Worm (Caenorhabditis elegans) whole organism, L1 larva: Measurements from ENCODE around the gene T26E4.3.

Source experiments
- C04F5.9 ChIP-seq: sonication (generic microtip); optimal IDR thresholded peaks from 2 replicates; lab custom pipeline; 2016; ENCODE audit warnings: missing genetic modification characterization, missing compliant biosample characterization
- C16A3.4 ChIP-seq: fragments of 150-350 bp; optimal IDR thresholded peaks from 2 replicates; lab custom pipeline; 2014; ENCODE audit warnings: missing biosample characterization, missing genetic modification characterization
- F16B12.6 ChIP-seq: fragments of 150-350 bp; optimal IDR thresholded peaks from 2 replicates; lab custom pipeline; 2014; ENCODE audit warnings: missing biosample characterization, missing genetic modification characterization
- aha-1 ChIP-seq: fragments of 150-350 bp; optimal IDR thresholded peaks from 2 replicates; lab custom pipeline; 2014; ENCODE audit warnings: missing biosample characterization, missing genetic modification characterization
- blmp-1 ChIP-seq: fragments of 150-350 bp; optimal IDR thresholded peaks from 2 replicates; lab custom pipeline; 2014; ENCODE audit warnings: missing biosample characterization, missing genetic modification characterization
- ceh-8 ChIP-seq: fragments of 200-800 bp; sonication (Bioruptor generic); optimal IDR thresholded peaks from 2 replicates; lab custom pipeline; 2018; ENCODE audit warnings: mild to moderate bottlenecking, missing genetic modification characterization, moderate library complexity, missing compliant biosample characterization
- ceh-82 ChIP-seq, 3 experiments: fragments of 150-350 bp in 1 of 3; sonication (generic microtip) in 2 of 3; optimal IDR thresholded peaks; 2 replicates each; lab custom pipeline; 2014 to 2017; ENCODE audit warnings: missing biosample characterization in 3 of 3, missing genetic modification characterization in 3 of 3
- ceh-90 ChIP-seq: sonication (generic microtip); optimal IDR thresholded peaks from 2 replicates; lab custom pipeline; 2016; ENCODE audit warnings: missing genetic modification characterization, missing compliant biosample characterization
- ces-1 ChIP-seq: fragments of 150-350 bp; optimal IDR thresholded peaks from 2 replicates; lab custom pipeline; 2014; ENCODE audit warnings: missing biosample characterization, missing genetic modification reagents, missing genetic modification characterization
- dsc-1 ChIP-seq: sonication (generic microtip); optimal IDR thresholded peaks from 2 replicates; lab custom pipeline; 2016; ENCODE audit warnings: mild to moderate bottlenecking, missing genetic modification characterization, missing compliant biosample characterization
- efl-1 ChIP-seq, 4 experiments: fragments of 150-350 bp; optimal IDR thresholded peaks in 3 of 4; peaks in 1 of 4; 1 replicate in 1 of 4; 2 replicates in 3 of 4; lab custom pipeline; 2014; ENCODE audit warnings: missing biosample characterization in 2 of 4, missing genetic modification characterization in 2 of 4, missing genetic modification reagents in 2 of 4
- efl-3 ChIP-seq: fragments of 200-800 bp; sonication (Bioruptor generic); optimal IDR thresholded peaks from 2 replicates; lab custom pipeline; 2018; ENCODE audit warnings: mild to moderate bottlenecking, missing genetic modification characterization, missing compliant biosample characterization
- egl-27 ChIP-seq, 2 experiments: fragments of 150-350 bp in 1 of 2; sonication (generic microtip); optimal IDR thresholded peaks; 3 replicates each; lab custom pipeline; 2017 to 2018; ENCODE audit warnings: missing biosample characterization in 2 of 2, missing genetic modification characterization in 2 of 2, missing genetic modification reagents in 2 of 2
- elt-2 ChIP-seq: sonication (generic microtip); optimal IDR thresholded peaks from 2 replicates; lab custom pipeline; 2016; ENCODE audit warnings: missing genetic modification characterization, mild to moderate bottlenecking, inconsistent platforms, missing compliant biosample characterization, missing genetic modification reagents
- elt-3 ChIP-seq, 6 experiments: fragments of 150-350 bp in 1 of 6; sonication (generic microtip); optimal IDR thresholded peaks; 2 replicates each; lab custom pipeline; 2017 to 2018; ENCODE audit warnings: missing biosample characterization in 6 of 6, missing genetic modification characterization in 6 of 6, inconsistent platforms in 1 of 6
- fos-1 ChIP-seq: fragments of 150-350 bp; optimal IDR thresholded peaks from 2 replicates; lab custom pipeline; 2014; ENCODE audit warnings: missing biosample characterization, missing genetic modification characterization
- grh-1 ChIP-seq: fragments of 200-800 bp; sonication (Bioruptor generic); IDR thresholded peaks from 2 replicates; pipeline ENCODE4 v1.3.6; 2022; ENCODE audit warnings: missing genetic modification reagents, missing genetic modification characterization, missing compliant biosample characterization
- hlh-17 ChIP-seq: fragments of 200-800 bp; sonication (Bioruptor generic); optimal IDR thresholded peaks from 2 replicates; lab custom pipeline; 2018; ENCODE audit warnings: missing genetic modification characterization, mild to moderate bottlenecking, missing compliant biosample characterization, moderate library complexity, borderline replicate concordance
- hpl-2 ChIP-seq: fragments of 150-350 bp; optimal IDR thresholded peaks from 2 replicates; lab custom pipeline; 2014; ENCODE audit warnings: missing biosample characterization, missing genetic modification reagents, missing genetic modification characterization
- lin-13 ChIP-seq: fragments of 150-350 bp; optimal IDR thresholded peaks from 2 replicates; lab custom pipeline; 2014; ENCODE audit warnings: missing biosample characterization, missing genetic modification reagents, missing genetic modification characterization
- lin-14 ChIP-seq: fragments of 200-800 bp; sonication (Bioruptor generic); optimal IDR thresholded peaks from 2 replicates; lab custom pipeline; 2018; ENCODE audit warnings: mild to moderate bottlenecking, missing genetic modification characterization, moderate library complexity, missing compliant biosample characterization
- lir-3 ChIP-seq: sonication (generic microtip); optimal IDR thresholded peaks from 2 replicates; lab custom pipeline; 2016; ENCODE audit warnings: mild to moderate bottlenecking, missing genetic modification characterization, moderate library complexity, missing compliant biosample characterization; ENCODE audit not compliant: poor library complexity
- lsy-2 ChIP-seq, 2 experiments: fragments of 150-350 bp; optimal IDR thresholded peaks; 2 replicates each; lab custom pipeline; 2014; ENCODE audit warnings: missing biosample characterization in 2 of 2, missing genetic modification characterization in 2 of 2
- mab-9 ChIP-seq: fragments of 200-800 bp; sonication (Bioruptor generic); IDR thresholded peaks from 2 replicates; pipeline ENCODE4 v1.3.6; 2022; ENCODE audit warnings: missing genetic modification reagents, missing genetic modification characterization, missing compliant biosample characterization
- nhr-19 ChIP-seq: fragments of 200-800 bp; sonication (Bioruptor generic); conservative IDR thresholded peaks from 2 replicates; pipeline ENCODE4 v1.3.6; 2022; ENCODE audit warnings: missing genetic modification characterization, missing compliant biosample characterization
- nhr-47 ChIP-seq: sonication (generic microtip); optimal IDR thresholded peaks from 2 replicates; lab custom pipeline; 2016; ENCODE audit warnings: mild to moderate bottlenecking, missing genetic modification characterization, moderate library complexity, missing compliant biosample characterization
- nhr-77 ChIP-seq: fragments of 150-350 bp; optimal IDR thresholded peaks from 2 replicates; lab custom pipeline; 2014; ENCODE audit warnings: missing biosample characterization, missing genetic modification characterization
- nhr-90 ChIP-seq: sonication (generic microtip); optimal IDR thresholded peaks from 2 replicates; lab custom pipeline; 2016; ENCODE audit warnings: mild to moderate bottlenecking, missing genetic modification characterization, missing compliant biosample characterization; ENCODE audit not compliant: poor library complexity
- snu-23 ChIP-seq: sonication (generic microtip); optimal IDR thresholded peaks from 2 replicates; lab custom pipeline; 2016; ENCODE audit warnings: missing genetic modification characterization, missing compliant biosample characterization
- sup-37 ChIP-seq: fragments of 200-800 bp; sonication (Bioruptor generic); optimal IDR thresholded peaks from 2 replicates; lab custom pipeline; 2018; ENCODE audit warnings: mild to moderate bottlenecking, missing genetic modification characterization, missing compliant biosample characterization
- swsn-7 ChIP-seq: sonication (generic microtip); optimal IDR thresholded peaks from 2 replicates; lab custom pipeline; 2016; ENCODE audit warnings: missing genetic modification characterization, missing compliant biosample characterization
- tlp-1 ChIP-seq: fragments of 150-350 bp; optimal IDR thresholded peaks from 2 replicates; lab custom pipeline; 2014; ENCODE audit warnings: missing biosample characterization, missing genetic modification characterization
- unc-30 ChIP-seq: sonication (generic microtip); optimal IDR thresholded peaks from 2 replicates; lab custom pipeline; 2017; ENCODE audit warnings: missing biosample characterization, missing genetic modification characterization
- unc-86 ChIP-seq: sonication (generic microtip); optimal IDR thresholded peaks from 2 replicates; lab custom pipeline; 2016; ENCODE audit warnings: missing genetic modification characterization, missing compliant biosample characterization
- unc-98 ChIP-seq: fragments of 200-800 bp; sonication (Bioruptor generic); IDR thresholded peaks from 2 replicates; pipeline ENCODE4 v1.3.6; 2022; ENCODE audit warnings: missing genetic modification characterization, missing compliant biosample characterization
- zag-1 ChIP-seq: fragments of 150-350 bp; optimal IDR thresholded peaks from 2 replicates; lab custom pipeline; 2014; ENCODE audit warnings: missing biosample characterization, missing genetic modification characterization
- zip-4 ChIP-seq: fragments of 200-800 bp; sonication (Bioruptor generic); optimal IDR thresholded peaks from 2 replicates; lab custom pipeline; 2018; ENCODE audit warnings: mild to moderate bottlenecking, missing genetic modification characterization, moderate library complexity, missing compliant biosample characterization

Gene T26E4.3

ce11 chrV:15766122-15766594, 16.4 kb upstream of the T26E4.3 start, which contains the start of the genes haf-3 and F57A10.2 (continued):
- TF ChIP-seq C16A3.4 (tag; lab: Kevin White, UChicago) (peak; percentile 90), F16B12.6 (tag; lab: Kevin White, UChicago) (peak; percentile 66), lir-3 (tag; lab: Kevin White, UChicago) (peak; percentile 76), ces-1 (GFP tag; lab: Kevin White, UChicago) (no peak), dsc-1 (peak; percentile 97), lin-14 (GFP tag; lab: Kevin White, UChicago) (peak; percentile 95), hlh-17 (GFP tag; lab: Kevin White, UChicago) (no peak), nhr-19 (GFP tag; lab: Robert Waterston, UW) (peak; percentile 95), unc-30 (tag; lab: Kevin White, UChicago) (no peak), hpl-2 (peak; percentile 11), efl-1 (optimal IDR thresholded peaks at IDR 0.05; lab: Kevin White, UChicago) (peak; percentile 97 to 99), efl-1 (GFP tag; optimal IDR thresholded peaks at IDR 0.05 in 1 of 2; lab: Kevin White, UChicago) (peak; percentile 99 to 100), lin-13 (peak; percentile 91), grh-1 (GFP tag; lab: Robert Waterston, UW) (peak; percentile 93), blmp-1 (peak; percentile 79), sup-37 (GFP tag; lab: Kevin White, UChicago) (peak; percentile 80), egl-27 (tag; optimal IDR thresholded peaks at IDR 0.05; lab: Kevin White, UChicago) (peak; percentile 9 to 69), ceh-90 (peak; percentile 60), aha-1 (tag; lab: Kevin White, UChicago) (peak; percentile 54), unc-98 (GFP tag; lab: Robert Waterston, UW) (no peak), snu-23 (GFP tag; lab: Kevin White, UChicago) (peak; percentile 97), mab-9 (GFP tag; lab: Robert Waterston, UW) (peak; percentile 85), fos-1 (tag; lab: Kevin White, UChicago) (peak; percentile 82), efl-3 (GFP tag; lab: Kevin White, UChicago) (peak; percentile 60), ceh-8 (GFP tag; lab: Kevin White, UChicago) (peak; percentile 86), nhr-77 (tag; lab: Kevin White, UChicago) (peak; percentile 82), zag-1 (tag; lab: Kevin White, UChicago) (peak; percentile 58), nhr-90 (peak; percentile 96), swsn-7 (tag; lab: Kevin White, UChicago) (peak; percentile 95), nhr-47 (tag; lab: Kevin White, UChicago) (peak; percentile 97), tlp-1 (tag; lab: Kevin White, UChicago) (no peak), lsy-2 (tag; optimal IDR thresholded peaks at IDR 0.05; lab: Kevin White, UChicago) (peak; percentile 94 to 95), elt-3 (tag; optimal IDR thresholded peaks at IDR 0.05; lab: Kevin White, UChicago) (peak in 5 of 6 experiments; percentile 25 to 90 (median 45)), unc-86 (tag; lab: Kevin White, UChicago) (peak; percentile 92), zip-4 (GFP tag; lab: Kevin White, UChicago) (peak; percentile 85), C04F5.9 (tag; lab: Kevin White, UChicago) (peak; percentile 66)

ce11 chrV:15767385-15767784, 15.2 kb upstream of the T26E4.3 start:
- TF ChIP-seq nhr-19 (GFP tag; lab: Robert Waterston, UW): peak; percentile 17; the same call in 1 of the 2 replicates

- TF ChIP-seq efl-1 (optimal IDR thresholded peaks at IDR 0.05; lab: Kevin White, UChicago): no peak
- TF ChIP-seq efl-1 (GFP tag; optimal IDR thresholded peaks at IDR 0.05 in 1 of 2; lab: Kevin White, UChicago): peak in 1 of 2 experiments; percentile 81
- TF ChIP-seq ceh-82 (tag; optimal IDR thresholded peaks at IDR 0.05; lab: Kevin White, UChicago): no peak
- TF ChIP-seq elt-2: no peak
- TF ChIP-seq mab-9 (GFP tag; lab: Robert Waterston, UW): no peak
- no peak for TF ChIP-seq F16B12.6 (tag; lab: Kevin White, UChicago)
Measured at ce11 chrV:15769072-15769471, 13.5 kb upstream of the T26E4.3 start, which contains the start of gene F57A10.4. F57A10.4 (plus strand) TSS chrV:15769438.
